Fruit fly (Drosophila melanogaster) whole organism, embryonic: ENCODE measurements around the gene Tcs6.

ENCODE experiments used
- CG10321 ChIP-seq: fragments of 200-800 bp; sonication (Bioruptor generic); IDR thresholded peaks from 2 replicates; pipeline ENCODE4 v1.3.6; 2022; ENCODE audit warnings: missing biosample characterization, missing genetic modification characterization
- CG10431 ChIP-seq: fragments of 200-800 bp; sonication (Bioruptor generic); optimal IDR thresholded peaks from 3 replicates; lab custom pipeline; 2018; ENCODE audit warnings: missing biosample characterization, mild to moderate bottlenecking, missing genetic modification characterization
- CG11560 ChIP-seq: fragments of 200-800 bp; sonication (Bioruptor generic); IDR thresholded peaks from 3 replicates; pipeline ENCODE4 v1.3.6; 2022; ENCODE audit warnings: missing biosample characterization, missing genetic modification characterization
- CG12104 ChIP-seq: fragments of 200-800 bp; sonication (Bioruptor generic); optimal IDR thresholded peaks from 3 replicates; lab custom pipeline; 2016; ENCODE audit warnings: missing biosample characterization, missing genetic modification characterization
- CG12299 ChIP-seq: fragments of 200-800 bp; sonication (Bioruptor generic); optimal IDR thresholded peaks from 2 replicates; lab custom pipeline; 2018; ENCODE audit warnings: missing biosample characterization, mild to moderate bottlenecking, missing genetic modification characterization
- CG12659 ChIP-seq: fragments of 200-800 bp; sonication (Bioruptor generic); optimal IDR thresholded peaks from 3 replicates; lab custom pipeline; 2017; ENCODE audit warnings: mild to moderate bottlenecking, missing biosample characterization, missing genetic modification reagents, missing genetic modification characterization
- CG15514 ChIP-seq: fragments of 200-800 bp; sonication (Bioruptor generic); optimal IDR thresholded peaks from 3 replicates; lab custom pipeline; 2017; ENCODE audit warnings: missing biosample characterization, missing genetic modification characterization, mild to moderate bottlenecking, moderate library complexity, missing genetic modification reagents
- CG17361 ChIP-seq: fragments of 200-800 bp; sonication (Bioruptor generic); IDR thresholded peaks from 3 replicates; pipeline ENCODE4 v1.3.6; 2022; ENCODE audit warnings: missing biosample characterization, missing genetic modification characterization
- CG17829 ChIP-seq: fragments of 200-800 bp; optimal IDR thresholded peaks from 2 replicates; lab custom pipeline; 2019; ENCODE audit warnings: missing biosample characterization, mild to moderate bottlenecking, missing genetic modification characterization, moderate library complexity
- CG18599 ChIP-seq: fragments of 200-800 bp; sonication (Bioruptor generic); optimal IDR thresholded peaks from 3 replicates; lab custom pipeline; 2017; ENCODE audit warnings: missing biosample characterization, missing genetic modification characterization, mild to moderate bottlenecking, moderate library complexity, missing genetic modification reagents
- CG2712 ChIP-seq: fragments of 200-800 bp; optimal IDR thresholded peaks from 3 replicates; lab custom pipeline; 2019; ENCODE audit warnings: missing biosample characterization, mild to moderate bottlenecking, missing genetic modification characterization, moderate library complexity
- CG33557 ChIP-seq: fragments of 200-800 bp; sonication (Bioruptor generic); optimal IDR thresholded peaks from 2 replicates; lab custom pipeline; 2019; ENCODE audit warnings: missing biosample characterization, mild to moderate bottlenecking, missing genetic modification characterization, moderate library complexity
- CG34224 ChIP-seq: fragments of 200-800 bp; sonication (Bioruptor generic); IDR thresholded peaks from 3 replicates; pipeline ENCODE4 v1.3.6; 2022; ENCODE audit warnings: missing biosample characterization, missing genetic modification characterization; ENCODE audit not compliant: partially characterized antibody
- CG42726 ChIP-seq: fragments of 200-800 bp; sonication (Bioruptor generic); IDR thresholded peaks from 2 replicates; pipeline ENCODE4 v1.3.6; 2022; ENCODE audit warnings: missing biosample characterization, missing genetic modification characterization; ENCODE audit not compliant: partially characterized antibody
- CG4404 ChIP-seq: fragments of 200-800 bp; sonication (Bioruptor generic); IDR thresholded peaks from 2 replicates; pipeline ENCODE4 v1.3.6; 2022; ENCODE audit warnings: missing biosample characterization, missing genetic modification characterization
- CG4730 ChIP-seq: fragments of 200-800 bp; sonication (Bioruptor generic); IDR thresholded peaks from 2 replicates; pipeline ENCODE4 v1.3.6; 2022; ENCODE audit warnings: missing biosample characterization, missing genetic modification characterization
- CG9609 ChIP-seq: fragments of 200-800 bp; sonication (Bioruptor generic); optimal IDR thresholded peaks from 3 replicates; lab custom pipeline; 2016; ENCODE audit warnings: missing biosample characterization, missing genetic modification characterization
- D19A ChIP-seq: fragments of 200-800 bp; optimal IDR thresholded peaks from 3 replicates; lab custom pipeline; 2019; ENCODE audit warnings: missing biosample characterization, mild to moderate bottlenecking, missing genetic modification characterization, moderate library complexity
- Dp ChIP-seq: fragments of 200-800 bp; sonication (Bioruptor generic); optimal IDR thresholded peaks from 2 replicates; lab custom pipeline; 2018; ENCODE audit warnings: missing biosample characterization, mild to moderate bottlenecking, missing genetic modification characterization, moderate library complexity
- Drgx ChIP-seq: fragments of 200-800 bp; sonication (Bioruptor generic); IDR thresholded peaks from 2 replicates; pipeline ENCODE4 v1.3.6; 2022; ENCODE audit warnings: missing biosample characterization, missing genetic modification characterization
- GATAe ChIP-seq: fragments of 200-800 bp; sonication (Bioruptor generic); conservative IDR thresholded peaks from 2 replicates; pipeline ENCODE4 v1.3.6; 2022; ENCODE audit warnings: missing biosample characterization, missing genetic modification characterization
- HHEX ChIP-seq: fragments of 200-800 bp; sonication (Bioruptor generic); optimal IDR thresholded peaks from 3 replicates; lab custom pipeline; 2017; ENCODE audit warnings: missing biosample characterization, mild to moderate bottlenecking, missing genetic modification characterization, missing genetic modification reagents
- HLH54F ChIP-seq: fragments of 200-800 bp; sonication (Bioruptor generic); optimal IDR thresholded peaks from 3 replicates; lab custom pipeline; 2016; ENCODE audit warnings: missing biosample characterization, missing genetic modification characterization
- NFAT ChIP-seq: fragments of 200-800 bp; sonication (Bioruptor generic); IDR thresholded peaks from 2 replicates; pipeline ENCODE4 v1.3.6; 2022; ENCODE audit warnings: missing biosample characterization, missing genetic modification characterization
- NK7.1 ChIP-seq: fragments of 200-800 bp; sonication (Bioruptor generic); optimal IDR thresholded peaks from 3 replicates; lab custom pipeline; 2016; ENCODE audit warnings: missing biosample characterization, missing genetic modification characterization
- Nf-YA ChIP-seq: fragments of 200-800 bp; sonication (Bioruptor generic); IDR thresholded peaks from 2 replicates; pipeline ENCODE4 v1.3.6; 2022; ENCODE audit warnings: missing biosample characterization, missing genetic modification characterization
- Ptx1 ChIP-seq: fragments of 200-800 bp; sonication (Bioruptor generic); IDR thresholded peaks from 2 replicates; pipeline ENCODE4 v1.3.6; 2022; ENCODE audit warnings: missing biosample characterization, missing genetic modification characterization
- Side ChIP-seq: fragments of 200-800 bp; sonication (Bioruptor generic); optimal IDR thresholded peaks from 2 replicates; lab custom pipeline; 2016; ENCODE audit warnings: missing biosample characterization, missing genetic modification characterization
- Sin3A ChIP-seq: fragments of >200 bp; optimal IDR thresholded peaks from 2 replicates; lab custom pipeline; 2018
- Tbp ChIP-seq: fragments of >200 bp; optimal IDR thresholded peaks from 2 replicates; lab custom pipeline; 2018; ENCODE audit warnings: missing biosample characterization, missing genetic modification characterization
- ac ChIP-seq: fragments of 200-800 bp; sonication (Bioruptor generic); optimal IDR thresholded peaks from 3 replicates; lab custom pipeline; 2017; ENCODE audit warnings: missing biosample characterization, mild to moderate bottlenecking, missing genetic modification characterization
- al ChIP-seq: fragments of 200-800 bp; sonication (Bioruptor generic); IDR thresholded peaks from 2 replicates; pipeline ENCODE4 v1.3.6; 2022; ENCODE audit warnings: missing biosample characterization, missing genetic modification characterization
- ap ChIP-seq: fragments of 200-800 bp; sonication (Bioruptor generic); IDR thresholded peaks from 2 replicates; pipeline ENCODE4 v1.3.6; 2022; ENCODE audit warnings: missing biosample characterization, missing genetic modification characterization
- bcd ChIP-seq: fragments of 200-800 bp; sonication (Bioruptor generic); optimal IDR thresholded peaks from 2 replicates; lab custom pipeline; 2017; ENCODE audit warnings: missing biosample characterization, mild to moderate bottlenecking, missing genetic modification characterization
- chn ChIP-seq: fragments of 200-800 bp; sonication (Bioruptor generic); optimal IDR thresholded peaks from 2 replicates; lab custom pipeline; 2016; ENCODE audit warnings: missing biosample characterization, missing genetic modification characterization
- crol ChIP-seq: fragments of 200-800 bp; sonication (Bioruptor generic); IDR thresholded peaks from 2 replicates; pipeline ENCODE4 v1.3.6; 2022; ENCODE audit warnings: missing biosample characterization, missing genetic modification characterization
- grau ChIP-seq: fragments of 200-800 bp; optimal IDR thresholded peaks from 3 replicates; lab custom pipeline; 2019; ENCODE audit warnings: missing biosample characterization, mild to moderate bottlenecking, missing genetic modification characterization, moderate library complexity
- hb ChIP-seq: fragments of 200-800 bp; sonication (Bioruptor generic); IDR thresholded peaks from 3 replicates; pipeline ENCODE4 v1.3.6; 2022; ENCODE audit warnings: missing biosample characterization, missing genetic modification characterization; ENCODE audit not compliant: partially characterized antibody
- mam ChIP-seq: fragments of 200-800 bp; sonication (Bioruptor generic); optimal IDR thresholded peaks from 3 replicates; lab custom pipeline; 2016; ENCODE audit warnings: missing biosample characterization, missing genetic modification characterization
- mirr ChIP-seq: fragments of 200-800 bp; sonication (Bioruptor generic); optimal IDR thresholded peaks from 3 replicates; lab custom pipeline; 2018; ENCODE audit warnings: missing biosample characterization, mild to moderate bottlenecking, missing genetic modification characterization
- nau ChIP-seq: fragments of 200-800 bp; sonication (Bioruptor generic); optimal IDR thresholded peaks from 3 replicates; lab custom pipeline; 2017; ENCODE audit warnings: missing biosample characterization, mild to moderate bottlenecking, missing genetic modification characterization, missing genetic modification reagents
- pan ChIP-seq, 4 experiments: fragments of >200 bp in 3 of 4; fragments of 200-800 bp in 1 of 4; sonication (Bioruptor generic) in 1 of 4; optimal IDR thresholded peaks in 3 of 4; IDR thresholded peaks in 1 of 4; 2 replicates each; pipeline versions ENCODE4 v1.3.6 to Lab custom; 2017 to 2022; ENCODE audit warnings: missing biosample characterization in 2 of 4, missing genetic modification characterization in 2 of 4, mixed read lengths in 1 of 4
- scrt ChIP-seq: fragments of 200-800 bp; sonication (Bioruptor generic); optimal IDR thresholded peaks from 2 replicates; lab custom pipeline; 2018; ENCODE audit warnings: missing biosample characterization, mild to moderate bottlenecking, missing genetic modification characterization, moderate library complexity
- ssp ChIP-seq: fragments of 200-800 bp; sonication (Bioruptor generic); IDR thresholded peaks from 2 replicates; pipeline ENCODE4 v1.3.6; 2022; ENCODE audit warnings: missing biosample characterization, missing genetic modification characterization
- toy ChIP-seq: fragments of 200-800 bp; sonication (Bioruptor generic); IDR thresholded peaks from 2 replicates; pipeline ENCODE4 v1.3.6; 2022; ENCODE audit warnings: missing biosample characterization, missing genetic modification characterization
- trh ChIP-seq: fragments of 200-800 bp; sonication (Bioruptor generic); optimal IDR thresholded peaks from 2 replicates; lab custom pipeline; 2016; ENCODE audit warnings: missing biosample characterization, missing genetic modification characterization
- unc-4 ChIP-seq: fragments of 200-800 bp; sonication (Bioruptor generic); IDR thresholded peaks from 2 replicates; pipeline ENCODE4 v1.3.6; 2022; ENCODE audit warnings: missing biosample characterization, missing genetic modification characterization; ENCODE audit not compliant: partially characterized antibody
- vfl ChIP-seq: fragments of 200-800 bp; sonication (Bioruptor generic); optimal IDR thresholded peaks from 2 replicates; lab custom pipeline; 2016; ENCODE audit warnings: missing biosample characterization, missing genetic modification characterization
- wek ChIP-seq: fragments of 200-800 bp; sonication (Bioruptor generic); optimal IDR thresholded peaks from 3 replicates; lab custom pipeline; 2018; ENCODE audit warnings: missing biosample characterization, mild to moderate bottlenecking, missing genetic modification characterization, moderate library complexity

Gene Tcs6

DNA sequence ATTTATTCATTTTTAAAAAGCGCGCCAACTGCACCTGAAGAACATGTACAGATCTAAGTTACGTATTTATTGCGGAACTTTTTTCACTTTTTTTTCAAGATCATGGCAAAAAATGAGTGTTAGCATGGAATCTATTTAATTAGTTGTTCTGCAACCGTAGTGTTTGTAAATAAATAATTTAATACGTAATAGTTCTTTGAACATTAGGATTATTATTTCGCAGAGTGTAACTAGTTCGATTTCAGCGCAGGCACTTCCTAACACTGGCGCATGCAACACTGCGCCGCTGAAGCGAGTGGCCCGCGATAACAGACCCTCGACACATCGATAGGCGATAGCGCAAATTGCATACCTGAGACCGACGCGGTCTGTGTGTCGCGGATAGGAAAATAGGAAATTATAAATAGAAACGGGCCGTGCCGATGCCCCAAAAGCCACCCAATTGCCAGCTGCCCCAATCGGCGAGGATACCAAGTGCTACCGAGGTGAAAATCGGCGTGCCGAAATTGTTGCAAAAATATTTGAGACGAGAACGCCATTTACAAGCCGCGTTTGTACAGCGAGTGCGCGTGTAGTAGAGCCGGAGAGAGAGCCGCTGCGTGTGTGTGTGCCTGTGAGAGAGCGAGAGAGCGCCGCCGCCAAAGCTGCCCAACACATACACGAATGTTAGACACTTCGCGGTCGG lies 16.5 kb downstream of the Tcs6 start, which contains the start of gene gro (continued):
- peak; percentile 45 for TF ChIP-seq ssp (GFP tag; lab: Robert Waterston, UW)
- TF ChIP-seq hb: peak; percentile 81
- TF ChIP-seq CG17829 (tag; lab: Kevin White, UChicago): peak; percentile 69
- TF ChIP-seq HLH54F (GFP tag; lab: Kevin White, UChicago): peak; percentile 74
- TF ChIP-seq Side (GFP tag; lab: Kevin White, UChicago): peak; percentile 69
- peak; percentile 66 for TF ChIP-seq mirr (GFP tag; lab: Kevin White, UChicago)
- peak; percentile 82 for TF ChIP-seq NFAT (GFP tag; lab: Robert Waterston, UW)
- TF ChIP-seq CG9609 (GFP tag; lab: Kevin White, UChicago): peak; percentile 76
- no peak for TF ChIP-seq CG17361 (GFP tag; lab: Robert Waterston, UW)
- TF ChIP-seq CG33557 (GFP tag; lab: Kevin White, UChicago): peak; percentile 42
- 0 out of 2 replicates have a peak, but pooled peaks have one; percentile 20 for TF ChIP-seq crol
- peak; percentile 27; the same call in 1 of the 2 replicates for TF ChIP-seq CG4404 (GFP tag; lab: Robert Waterston, UW)
- TF ChIP-seq CG4730 (GFP tag; lab: Robert Waterston, UW): peak; percentile 42; the same call in 1 of the 2 replicates
- TF ChIP-seq ac (GFP tag; lab: Kevin White, UChicago): no peak
- TF ChIP-seq trh: peak; percentile 15
- TF ChIP-seq Drgx (GFP tag; lab: Robert Waterston, UW): peak; percentile 25; the same call in 1 of the 2 replicates
- peak; percentile 61 for TF ChIP-seq grau (tag; lab: Kevin White, UChicago)
- TF ChIP-seq vfl (GFP tag; lab: Kevin White, UChicago): peak; percentile 68
- peak; percentile 66 for TF ChIP-seq CG2712 (tag; lab: Kevin White, UChicago)
- peak; percentile 15 for TF ChIP-seq CG12299
- TF ChIP-seq CG42726 (GFP tag; lab: Robert Waterston, UW): peak; percentile 60
- peak; percentile 78 for TF ChIP-seq chn (GFP tag; lab: Kevin White, UChicago)
- TF ChIP-seq CG12659 (GFP tag; lab: Kevin White, UChicago): peak; percentile 91
- TF ChIP-seq scrt (GFP tag; lab: Kevin White, UChicago): peak; percentile 34
- TF ChIP-seq CG10431 (GFP tag; lab: Kevin White, UChicago): no peak
- TF ChIP-seq al (GFP tag; lab: Robert Waterston, UW): peak; percentile 53
- TF ChIP-seq Tbp (GFP tag; lab: Kevin White, UChicago): no peak
- TF ChIP-seq CG18599 (GFP tag; lab: Kevin White, UChicago): peak; percentile 76
- TF ChIP-seq CG11560 (tag; lab: Robert Waterston, UW): peak; percentile 65; the same call in 2 of the 3 replicates
- peak; percentile 71 for TF ChIP-seq CG12104 (GFP tag; lab: Kevin White, UChicago)
- peak; percentile 75 for TF ChIP-seq Ptx1 (GFP tag; lab: Robert Waterston, UW)
- peak; percentile 19 for TF ChIP-seq NK7.1 (GFP tag; lab: Kevin White, UChicago)
- TF ChIP-seq CG10321: no peak
- peak; percentile 74 for TF ChIP-seq unc-4 (GFP tag; lab: Robert Waterston, UW)
- TF ChIP-seq nau (GFP tag; lab: Kevin White, UChicago): no peak
- no peak for TF ChIP-seq toy
- TF ChIP-seq Sin3A (lab: Kevin White, UChicago): peak; percentile 80
- peak; percentile 4 for TF ChIP-seq D19A (tag; lab: Kevin White, UChicago)
- TF ChIP-seq pan (optimal IDR thresholded peaks at IDR 0.05; lab: Kevin White, UChicago): no peak
- peak in 1 of 2 experiments; percentile 64 for TF ChIP-seq pan (GFP tag; optimal IDR thresholded peaks at IDR 0.05 in 1 of 2, IDR thresholded peaks at IDR 0.05 in 1 of 2)
- peak; percentile 84 for TF ChIP-seq mam (GFP tag; lab: Kevin White, UChicago)
- TF ChIP-seq CG15514 (GFP tag; lab: Kevin White, UChicago): peak; percentile 99
- TF ChIP-seq bcd: peak; percentile 78
- peak; percentile 87 for TF ChIP-seq Dp (GFP tag; lab: Kevin White, UChicago)
- peak; percentile 49; the same call in 1 of the 2 replicates for TF ChIP-seq ap
- peak; percentile 80 for TF ChIP-seq CG34224 (GFP tag; lab: Robert Waterston, UW)
- peak; percentile 58; the same call in 1 of the 2 replicates for TF ChIP-seq Nf-YA (GFP tag; lab: Robert Waterston, UW)
- peak; percentile 44 for TF ChIP-seq wek
- no peak for TF ChIP-seq GATAe
- TF ChIP-seq HHEX (GFP tag; lab: Kevin White, UChicago): peak; percentile 68
